Worm (Caenorhabditis elegans) whole organism, late embryonic: ENCODE data around the gene C53B4.3.

ENCODE experiments used
- C08G9.2 ChIP-seq: sonication (generic microtip); optimal IDR thresholded peaks from 2 replicates; lab custom pipeline; 2016; ENCODE audit warnings: mild to moderate bottlenecking, missing genetic modification characterization, moderate library complexity, missing compliant biosample characterization
- C38D4.7 ChIP-seq: fragments of 200-800 bp; sonication (Bioruptor generic); optimal IDR thresholded peaks from 2 replicates; lab custom pipeline; 2018; ENCODE audit warnings: mild to moderate bottlenecking, missing genetic modification characterization, moderate library complexity, missing compliant biosample characterization
- K02D7.2 ChIP-seq: sonication (generic microtip); optimal IDR thresholded peaks from 2 replicates; lab custom pipeline; 2017; ENCODE audit warnings: mild to moderate bottlenecking, missing genetic modification characterization, missing compliant biosample characterization
- K09A11.1 ChIP-seq: sonication (generic microtip); optimal IDR thresholded peaks from 2 replicates; lab custom pipeline; 2017; ENCODE audit warnings: antibody characterized with exemption, mild to moderate bottlenecking, missing genetic modification characterization, missing compliant biosample characterization; ENCODE audit not compliant: insufficient read depth
- T23F11.4 ChIP-seq: fragments of 200-800 bp; sonication (Bioruptor generic); optimal IDR thresholded peaks from 2 replicates; lab custom pipeline; 2018; ENCODE audit warnings: mild to moderate bottlenecking, missing genetic modification characterization, missing compliant biosample characterization
- ceh-14 ChIP-seq: sonication (generic microtip); optimal IDR thresholded peaks from 2 replicates; lab custom pipeline; 2016; ENCODE audit warnings: missing genotype, missing genetic modification characterization, missing compliant biosample characterization
- ceh-19 ChIP-seq: fragments of 200-800 bp; sonication (Bioruptor generic); optimal IDR thresholded peaks from 2 replicates; lab custom pipeline; 2018; ENCODE audit warnings: mild to moderate bottlenecking, missing genetic modification characterization, missing compliant biosample characterization
- ceh-2 ChIP-seq: sonication (generic microtip); optimal IDR thresholded peaks from 2 replicates; lab custom pipeline; 2016; ENCODE audit warnings: missing genotype, missing genetic modification characterization, missing compliant biosample characterization
- ceh-22 ChIP-seq: sonication (generic microtip); optimal IDR thresholded peaks from 2 replicates; lab custom pipeline; 2017; ENCODE audit warnings: missing biosample characterization, missing genetic modification characterization
- ceh-24 ChIP-seq: sonication (generic microtip); optimal IDR thresholded peaks from 2 replicates; lab custom pipeline; 2016; ENCODE audit warnings: mild to moderate bottlenecking, missing genetic modification characterization, missing compliant biosample characterization
- ceh-34 ChIP-seq: sonication (generic microtip); optimal IDR thresholded peaks from 2 replicates; lab custom pipeline; 2016; ENCODE audit warnings: mild to moderate bottlenecking, missing genetic modification characterization, missing compliant biosample characterization
- ceh-45 ChIP-seq: fragments of 200-800 bp; sonication (Bioruptor generic); IDR thresholded peaks from 2 replicates; pipeline ENCODE4 v1.3.6; 2022; ENCODE audit warnings: missing genetic modification reagents, missing genetic modification characterization, missing compliant biosample characterization
- ceh-48 ChIP-seq: sonication (generic microtip); optimal IDR thresholded peaks from 2 replicates; lab custom pipeline; 2016; ENCODE audit warnings: missing genetic modification characterization, inconsistent platforms, missing compliant biosample characterization
- ceh-9 ChIP-seq: sonication (generic microtip); optimal IDR thresholded peaks from 2 replicates; lab custom pipeline; 2016; ENCODE audit warnings: mild to moderate bottlenecking, missing genetic modification characterization, inconsistent platforms, missing compliant biosample characterization
- che-1 ChIP-seq: sonication (generic microtip); optimal IDR thresholded peaks from 2 replicates; lab custom pipeline; 2016; ENCODE audit warnings: mild to moderate bottlenecking, missing genetic modification characterization, missing compliant biosample characterization
- dve-1 ChIP-seq: sonication (generic microtip); optimal IDR thresholded peaks from 2 replicates; lab custom pipeline; 2017; ENCODE audit warnings: antibody characterized with exemption, mild to moderate bottlenecking, missing genetic modification characterization, missing compliant biosample characterization
- elt-2 ChIP-seq: sonication (generic microtip); optimal IDR thresholded peaks from 2 replicates; lab custom pipeline; 2016; ENCODE audit warnings: missing genetic modification reagents, missing genetic modification characterization, missing compliant biosample characterization
- eyg-1 ChIP-seq: sonication (generic microtip); optimal IDR thresholded peaks from 2 replicates; lab custom pipeline; 2016; ENCODE audit warnings: missing genotype, missing genetic modification characterization, missing compliant biosample characterization
- fax-1 ChIP-seq: sonication (generic microtip); optimal IDR thresholded peaks from 2 replicates; lab custom pipeline; 2016; ENCODE audit warnings: missing genotype, missing genetic modification characterization, missing compliant biosample characterization
- fkh-10 ChIP-seq: fragments of 150-350 bp; optimal IDR thresholded peaks from 2 replicates; lab custom pipeline; 2014; ENCODE audit warnings: missing biosample characterization, missing genetic modification reagents, missing genetic modification characterization
- hlh-13 ChIP-seq: fragments of 200-800 bp; sonication (Bioruptor generic); optimal IDR thresholded peaks from 2 replicates; lab custom pipeline; 2018; ENCODE audit warnings: mild to moderate bottlenecking, missing genetic modification characterization, missing compliant biosample characterization
- hlh-8 ChIP-seq: sonication (generic microtip); optimal IDR thresholded peaks from 2 replicates; lab custom pipeline; 2016; ENCODE audit warnings: missing genotype, missing genetic modification characterization, missing compliant biosample characterization
- lim-6 ChIP-seq: sonication (generic microtip); optimal IDR thresholded peaks from 2 replicates; lab custom pipeline; 2016; ENCODE audit warnings: missing genetic modification characterization, missing compliant biosample characterization
- nfya-1 ChIP-seq: sonication (generic microtip); optimal IDR thresholded peaks from 2 replicates; lab custom pipeline; 2017; ENCODE audit warnings: missing genetic modification characterization, mild to moderate bottlenecking, missing compliant biosample characterization, antibody characterized with exemption, moderate library complexity
- nhr-232 ChIP-seq: sonication (generic microtip); optimal IDR thresholded peaks from 2 replicates; lab custom pipeline; 2016; ENCODE audit warnings: missing genetic modification characterization, missing compliant biosample characterization
- npax-4 ChIP-seq: sonication (generic microtip); optimal IDR thresholded peaks from 2 replicates; lab custom pipeline; 2016; ENCODE audit warnings: missing genetic modification characterization, missing compliant biosample characterization
- odd-2 ChIP-seq: sonication (generic microtip); optimal IDR thresholded peaks from 2 replicates; lab custom pipeline; 2017; ENCODE audit warnings: antibody characterized with exemption, mild to moderate bottlenecking, missing genetic modification characterization, missing compliant biosample characterization
- pag-3 ChIP-seq: sonication (generic microtip); optimal IDR thresholded peaks from 2 replicates; lab custom pipeline; 2016; ENCODE audit warnings: missing compliant biosample characterization, missing genetic modification characterization, borderline replicate concordance
- pax-1 ChIP-seq: fragments of 150-350 bp; optimal IDR thresholded peaks from 2 replicates; lab custom pipeline; 2014; ENCODE audit warnings: missing biosample characterization, missing genetic modification characterization
- ref-2 ChIP-seq: sonication (generic microtip); optimal IDR thresholded peaks from 2 replicates; lab custom pipeline; 2016; ENCODE audit warnings: missing genetic modification characterization, missing compliant biosample characterization
- sox-4 ChIP-seq: sonication (generic microtip); optimal IDR thresholded peaks from 2 replicates; lab custom pipeline; 2017; ENCODE audit warnings: mild to moderate bottlenecking, missing genetic modification characterization, inconsistent platforms, missing compliant biosample characterization
- syd-9 ChIP-seq: sonication (generic microtip); optimal IDR thresholded peaks from 2 replicates; lab custom pipeline; 2016; ENCODE audit warnings: mild to moderate bottlenecking, missing genetic modification characterization, moderate library complexity, missing compliant biosample characterization
- tbx-2 ChIP-seq: sonication (generic microtip); optimal IDR thresholded peaks from 2 replicates; lab custom pipeline; 2016; ENCODE audit warnings: missing genetic modification characterization, missing compliant biosample characterization
- tbx-7 ChIP-seq: sonication (generic microtip); optimal IDR thresholded peaks from 2 replicates; lab custom pipeline; 2016; ENCODE audit warnings: missing genotype, missing genetic modification characterization, missing compliant biosample characterization
- unc-3 ChIP-seq, 2 experiments: fragments of 200-800 bp in 1 of 2; sonication (Bioruptor generic) in 1 of 2; sonication (generic microtip) in 1 of 2; conservative IDR thresholded peaks in 1 of 2; optimal IDR thresholded peaks in 1 of 2; 2 replicates each; pipeline versions ENCODE4 v1.3.6 to Lab custom; 2016 to 2022; ENCODE audit warnings: missing compliant biosample characterization in 2 of 2, missing genetic modification characterization in 2 of 2, missing genetic modification reagents in 1 of 2
- unc-42 ChIP-seq: sonication (generic microtip); optimal IDR thresholded peaks from 2 replicates; lab custom pipeline; 2016; ENCODE audit warnings: missing genotype, missing genetic modification characterization, missing compliant biosample characterization
- zip-5 ChIP-seq: sonication (generic microtip); optimal IDR thresholded peaks from 2 replicates; lab custom pipeline; 2016; ENCODE audit warnings: missing genetic modification characterization, missing compliant biosample characterization
- ztf-16 ChIP-seq: sonication (generic microtip); optimal IDR thresholded peaks from 2 replicates; lab custom pipeline; 2017; ENCODE audit warnings: missing genetic modification characterization, missing compliant biosample characterization

The C53B4.3 gene

ce11 chrIV:8994487-8994886 is 21.0 kb upstream of the C53B4.3 start:
- no peak for TF ChIP-seq ceh-9 (tag; lab: Kevin White, UChicago)
- TF ChIP-seq npax-4 (tag; lab: Kevin White, UChicago): no peak
- TF ChIP-seq odd-2 (tag; lab: Kevin White, UChicago): no peak
- TF ChIP-seq pag-3 (tag; lab: Kevin White, UChicago): no peak
- TF ChIP-seq tbx-2 (tag; lab: Kevin White, UChicago): no peak
- no peak for TF ChIP-seq nhr-232 (tag; lab: Kevin White, UChicago)
- no peak for TF ChIP-seq fkh-10 (GFP tag; lab: Kevin White, UChicago)
- no peak for TF ChIP-seq syd-9 (tag; lab: Kevin White, UChicago)
- TF ChIP-seq ceh-22: no peak
- TF ChIP-seq ceh-24 (tag; lab: Kevin White, UChicago): no peak
- no peak for TF ChIP-seq ceh-34 (tag; lab: Kevin White, UChicago)
- no peak for TF ChIP-seq ref-2
- no peak for TF ChIP-seq T23F11.4 (GFP tag; lab: Kevin White, UChicago)
- TF ChIP-seq C38D4.7: no peak
- TF ChIP-seq eyg-1 (tag; lab: Kevin White, UChicago): no peak
- TF ChIP-seq unc-3 (GFP tag; conservative IDR thresholded peaks at IDR 0.05; lab: Robert Waterston, UW): no peak
- no peak for TF ChIP-seq unc-3 (tag; optimal IDR thresholded peaks at IDR 0.05; lab: Kevin White, UChicago)
- no peak for TF ChIP-seq tbx-7 (tag; lab: Kevin White, UChicago)
- no peak for TF ChIP-seq nfya-1 (tag; lab: Kevin White, UChicago)
- no peak for TF ChIP-seq ceh-2
- no peak for TF ChIP-seq sox-4 (tag; lab: Kevin White, UChicago)

- TF ChIP-seq K02D7.2 (tag; lab: Kevin White, UChicago) (no peak), elt-2 (tag; lab: Kevin White, UChicago) (no peak), ztf-16 (no peak), ceh-45 (no peak), fax-1 (tag; lab: Kevin White, UChicago) (no peak), ceh-19 (GFP tag; lab: Kevin White, UChicago) (no peak), unc-42 (tag; lab: Kevin White, UChicago) (no peak), dve-1 (no peak), C08G9.2 (no peak), ceh-48 (tag; lab: Kevin White, UChicago) (no peak), zip-5 (tag; lab: Kevin White, UChicago) (no peak)
These were observed 19.3 kb upstream of the C53B4.3 start, which contains the start of gene mltn-12 for ce11 chrIV:8992786-8993185. Gene mltn-12, plus strand, starts transcription at chrIV:8993086.

DNA sequence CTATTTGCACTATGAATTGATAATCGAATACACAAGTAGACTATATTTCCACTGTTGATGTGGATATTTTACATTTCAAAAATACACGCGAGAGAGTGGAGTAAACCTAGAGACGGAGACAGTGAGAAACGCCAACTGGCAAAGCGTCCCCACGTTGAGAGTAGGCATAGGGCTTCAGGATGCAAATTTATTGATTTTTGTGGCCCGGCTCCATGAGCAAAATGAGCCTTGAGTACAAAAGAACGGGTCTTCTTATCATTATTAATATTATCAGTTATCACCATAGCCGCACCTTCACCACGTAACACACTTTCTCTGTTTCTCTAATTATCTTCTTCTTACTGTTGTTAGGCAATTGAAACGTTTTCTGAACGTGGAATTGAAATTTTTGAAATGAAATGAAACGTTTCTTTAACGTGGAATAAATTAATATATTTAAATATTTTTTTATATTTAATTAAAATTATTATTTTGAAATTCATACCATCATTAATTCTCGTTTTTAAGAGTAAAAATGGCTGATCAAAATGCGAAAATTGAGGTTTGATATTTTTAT is 13.3 kb upstream of the C53B4.3 start, which contains the start of gene bre-1:
Gene bre-1 (plus strand): TSS at position 506 of the 556 bp plus-strand sequence.
- TF ChIP-seq pax-1 (tag; lab: Kevin White, UChicago): no peak
- TF ChIP-seq unc-3 (GFP tag; conservative IDR thresholded peaks at IDR 0.05; lab: Robert Waterston, UW): no peak
- no peak for TF ChIP-seq unc-3 (tag; optimal IDR thresholded peaks at IDR 0.05; lab: Kevin White, UChicago)
- TF ChIP-seq ceh-19 (GFP tag; lab: Kevin White, UChicago): no peak
- peak; percentile 81 for TF ChIP-seq elt-2 (tag; lab: Kevin White, UChicago)
- no peak for TF ChIP-seq ceh-22
- no peak for TF ChIP-seq ceh-14 (tag; lab: Kevin White, UChicago)
- TF ChIP-seq K09A11.1: no peak
- TF ChIP-seq nfya-1 (tag; lab: Kevin White, UChicago): peak; percentile 19
- no peak for TF ChIP-seq sox-4 (tag; lab: Kevin White, UChicago)
- no peak for TF ChIP-seq hlh-8 (tag; lab: Kevin White, UChicago)
- peak; percentile 81 for TF ChIP-seq ceh-48 (tag; lab: Kevin White, UChicago)
- TF ChIP-seq hlh-13: no peak
- TF ChIP-seq lim-6: no peak
- TF ChIP-seq eyg-1 (tag; lab: Kevin White, UChicago): no peak
- no peak for TF ChIP-seq che-1 (tag; lab: Kevin White, UChicago)
